Fruit fly (Drosophila melanogaster) whole organism, embryonic: ENCODE results near the gene CG11597.

Experiments
- Abd-B ChIP-seq: fragments of 200-800 bp; sonication (Bioruptor generic); optimal IDR thresholded peaks from 2 replicates; lab custom pipeline; 2018; ENCODE audit warnings: missing biosample characterization, mild to moderate bottlenecking, missing genetic modification characterization, moderate library complexity
- Bgb ChIP-seq: fragments of 200-800 bp; sonication (Bioruptor generic); IDR thresholded peaks from 2 replicates; pipeline ENCODE4 v1.3.6; 2022; ENCODE audit warnings: missing biosample characterization, missing genetic modification characterization; ENCODE audit not compliant: partially characterized antibody
- BtbVII ChIP-seq: fragments of 200-800 bp; sonication (Bioruptor generic); optimal IDR thresholded peaks from 3 replicates; lab custom pipeline; 2017; ENCODE audit warnings: missing biosample characterization, mild to moderate bottlenecking, missing genetic modification characterization
- CG10959 ChIP-seq: fragments of 200-800 bp; sonication (Bioruptor generic); IDR thresholded peaks from 2 replicates; pipeline ENCODE4 v1.3.6; 2022; ENCODE audit warnings: missing biosample characterization, missing genetic modification characterization
- CG12769 ChIP-seq: fragments of 200-800 bp; sonication (Bioruptor generic); optimal IDR thresholded peaks from 2 replicates; lab custom pipeline; 2019; ENCODE audit warnings: missing biosample characterization, mild to moderate bottlenecking, missing genetic modification characterization, moderate library complexity
- CG14014 ChIP-seq: fragments of 200-800 bp; sonication (Bioruptor generic); IDR thresholded peaks from 2 replicates; pipeline ENCODE4 v1.3.6; 2022; ENCODE audit warnings: missing biosample characterization, missing genetic modification characterization
- CG1647 ChIP-seq: fragments of 200-800 bp; sonication (Bioruptor generic); optimal IDR thresholded peaks from 3 replicates; lab custom pipeline; 2016; ENCODE audit warnings: missing biosample characterization, missing genetic modification characterization
- CG16815 ChIP-seq: fragments of 200-800 bp; sonication (Bioruptor generic); optimal IDR thresholded peaks from 3 replicates; lab custom pipeline; 2017; ENCODE audit warnings: missing biosample characterization, mild to moderate bottlenecking, missing genetic modification characterization
- CG17385 ChIP-seq: fragments of 200-800 bp; sonication (Bioruptor generic); optimal IDR thresholded peaks from 3 replicates; lab custom pipeline; 2018; ENCODE audit warnings: missing biosample characterization, mild to moderate bottlenecking, missing genetic modification characterization
- CG17568 ChIP-seq: fragments of 200-800 bp; sonication (Bioruptor generic); optimal IDR thresholded peaks from 2 replicates; lab custom pipeline; 2018; ENCODE audit warnings: missing biosample characterization, mild to moderate bottlenecking, missing genetic modification characterization, moderate library complexity
- CG3065 ChIP-seq: fragments of 200-800 bp; sonication (Bioruptor generic); optimal IDR thresholded peaks from 2 replicates; lab custom pipeline; 2016; ENCODE audit warnings: missing biosample characterization, missing genetic modification characterization
- CG4424 ChIP-seq: fragments of 200-800 bp; sonication (Bioruptor generic); optimal IDR thresholded peaks from 3 replicates; lab custom pipeline; 2016; ENCODE audit warnings: missing biosample characterization, missing genetic modification characterization
- CG6689 ChIP-seq: fragments of 200-800 bp; sonication (Bioruptor generic); IDR thresholded peaks from 2 replicates; pipeline ENCODE4 v1.3.6; 2022; ENCODE audit warnings: missing biosample characterization, missing genetic modification characterization
- CG7357 ChIP-seq: fragments of 200-800 bp; sonication (Bioruptor generic); IDR thresholded peaks from 3 replicates; pipeline ENCODE4 v1.3.6; 2022; ENCODE audit warnings: missing biosample characterization, missing genetic modification characterization
- CG7786 ChIP-seq: fragments of 200-800 bp; sonication (Bioruptor generic); optimal IDR thresholded peaks from 2 replicates; lab custom pipeline; 2016; ENCODE audit warnings: missing biosample characterization, missing genetic modification characterization
- CG7839 ChIP-seq: fragments of 200-800 bp; sonication (Bioruptor generic); optimal IDR thresholded peaks from 3 replicates; lab custom pipeline; 2018; ENCODE audit warnings: missing biosample characterization, mild to moderate bottlenecking, missing genetic modification characterization, moderate library complexity
- CG8359 ChIP-seq: fragments of 200-800 bp; sonication (Bioruptor generic); optimal IDR thresholded peaks from 2 replicates; lab custom pipeline; 2017; ENCODE audit warnings: missing biosample characterization, mild to moderate bottlenecking, missing genetic modification characterization, borderline replicate concordance
- CG9437 ChIP-seq: fragments of 200-800 bp; sonication (Bioruptor generic); optimal IDR thresholded peaks from 2 replicates; lab custom pipeline; 2018; ENCODE audit warnings: missing biosample characterization, mild to moderate bottlenecking, missing genetic modification characterization
- CG9609 ChIP-seq: fragments of 200-800 bp; sonication (Bioruptor generic); optimal IDR thresholded peaks from 3 replicates; lab custom pipeline; 2016; ENCODE audit warnings: missing biosample characterization, missing genetic modification characterization
- Dek ChIP-seq: fragments of 200-800 bp; sonication (Bioruptor generic); optimal IDR thresholded peaks from 3 replicates; lab custom pipeline; 2019; ENCODE audit warnings: missing biosample characterization, mild to moderate bottlenecking, missing genetic modification characterization, moderate library complexity
- Dfd ChIP-seq, 2 experiments: fragments of >200 bp; optimal IDR thresholded peaks; 2 replicates each; lab custom pipeline; 2017; ENCODE audit warnings: missing biosample characterization in 2 of 2, missing genetic modification characterization in 2 of 2
- Dref ChIP-seq: fragments of 200-800 bp; sonication (Bioruptor generic); IDR thresholded peaks from 2 replicates; pipeline ENCODE4 v1.3.6; 2022; ENCODE audit warnings: missing biosample characterization, missing genetic modification characterization
- ERR ChIP-seq: fragments of 200-800 bp; sonication (Bioruptor generic); optimal IDR thresholded peaks from 2 replicates; lab custom pipeline; 2016; ENCODE audit warnings: missing biosample characterization, missing genetic modification characterization
- Ets97D ChIP-seq: fragments of 200-800 bp; sonication (Bioruptor generic); optimal IDR thresholded peaks from 3 replicates; lab custom pipeline; 2016; ENCODE audit warnings: missing biosample characterization, missing genetic modification characterization
- GATAe ChIP-seq: fragments of 200-800 bp; sonication (Bioruptor generic); conservative IDR thresholded peaks from 2 replicates; pipeline ENCODE4 v1.3.6; 2022; ENCODE audit warnings: missing biosample characterization, missing genetic modification characterization
- H2.0 ChIP-seq: fragments of 200-800 bp; sonication (Bioruptor generic); IDR thresholded peaks from 2 replicates; pipeline ENCODE4 v1.3.6; 2022; ENCODE audit warnings: missing biosample characterization, missing genetic modification characterization
- HLH4C ChIP-seq: fragments of 200-800 bp; sonication (Bioruptor generic); IDR thresholded peaks from 3 replicates; pipeline ENCODE4 v1.3.6; 2022; ENCODE audit warnings: missing biosample characterization, missing genetic modification characterization; ENCODE audit not compliant: partially characterized antibody
- HmgZ ChIP-seq: fragments of 200-800 bp; sonication (Bioruptor generic); optimal IDR thresholded peaks from 2 replicates; lab custom pipeline; 2018; ENCODE audit warnings: missing biosample characterization, mild to moderate bottlenecking, missing genetic modification characterization
- Lhr ChIP-seq: fragments of 200-800 bp; sonication (Bioruptor generic); optimal IDR thresholded peaks from 3 replicates; lab custom pipeline; 2017; ENCODE audit warnings: mild to moderate bottlenecking, missing biosample characterization, missing genetic modification reagents, missing genetic modification characterization
- Med ChIP-seq: fragments of 200-800 bp; sonication (Bioruptor generic); peaks from one replicate; lab custom pipeline; 2016; ENCODE audit warnings: missing biosample characterization, missing genetic modification characterization, mild to moderate bottlenecking, inconsistent platforms, moderate library complexity
- Mes4 ChIP-seq: fragments of 200-800 bp; sonication (Bioruptor generic); optimal IDR thresholded peaks from 2 replicates; lab custom pipeline; 2016; ENCODE audit warnings: missing biosample characterization, missing genetic modification characterization
- Opbp ChIP-seq: fragments of 200-800 bp; sonication (Bioruptor generic); IDR thresholded peaks from 3 replicates; pipeline ENCODE4 v1.3.6; 2022; ENCODE audit warnings: missing biosample characterization, missing genetic modification characterization; ENCODE audit not compliant: partially characterized antibody
- ap ChIP-seq: fragments of 200-800 bp; sonication (Bioruptor generic); IDR thresholded peaks from 2 replicates; pipeline ENCODE4 v1.3.6; 2022; ENCODE audit warnings: missing biosample characterization, missing genetic modification characterization
- bigmax ChIP-seq: fragments of 200-800 bp; sonication (Bioruptor generic); optimal IDR thresholded peaks from 2 replicates; lab custom pipeline; 2018; ENCODE audit warnings: missing biosample characterization, mild to moderate bottlenecking, missing genetic modification characterization
- chn ChIP-seq: fragments of 200-800 bp; sonication (Bioruptor generic); optimal IDR thresholded peaks from 2 replicates; lab custom pipeline; 2016; ENCODE audit warnings: missing biosample characterization, missing genetic modification characterization
- dan ChIP-seq: fragments of 200-800 bp; sonication (Bioruptor generic); IDR thresholded peaks from 2 replicates; pipeline ENCODE4 v1.3.6; 2022; ENCODE audit warnings: missing biosample characterization, missing genetic modification characterization
- emc ChIP-seq: fragments of 200-800 bp; sonication (Bioruptor generic); optimal IDR thresholded peaks from 2 replicates; lab custom pipeline; 2016; ENCODE audit warnings: missing biosample characterization, missing genetic modification characterization
- eyg ChIP-seq: fragments of 200-800 bp; sonication (Bioruptor generic); optimal IDR thresholded peaks from 3 replicates; lab custom pipeline; 2016; ENCODE audit warnings: missing biosample characterization, missing genetic modification characterization
- gce ChIP-seq: fragments of 200-800 bp; sonication (Bioruptor generic); IDR thresholded peaks from 3 replicates; pipeline ENCODE4 v1.3.6; 2022; ENCODE audit warnings: missing biosample characterization, missing genetic modification characterization
- gsb ChIP-seq: fragments of 200-800 bp; sonication (Bioruptor generic); IDR thresholded peaks from 2 replicates; pipeline ENCODE4 v1.3.6; 2022; ENCODE audit warnings: missing biosample characterization, missing genetic modification characterization
- hb ChIP-seq: fragments of 200-800 bp; sonication (Bioruptor generic); IDR thresholded peaks from 3 replicates; pipeline ENCODE4 v1.3.6; 2022; ENCODE audit warnings: missing biosample characterization, missing genetic modification characterization; ENCODE audit not compliant: partially characterized antibody
- jing ChIP-seq: fragments of 200-800 bp; sonication (Bioruptor generic); optimal IDR thresholded peaks from 2 replicates; lab custom pipeline; 2018; ENCODE audit warnings: missing biosample characterization, mild to moderate bottlenecking, missing genetic modification characterization
- nau ChIP-seq: fragments of 200-800 bp; sonication (Bioruptor generic); optimal IDR thresholded peaks from 3 replicates; lab custom pipeline; 2017; ENCODE audit warnings: missing biosample characterization, mild to moderate bottlenecking, missing genetic modification characterization, missing genetic modification reagents
- peb ChIP-seq: fragments of 200-800 bp; sonication (Bioruptor generic); IDR thresholded peaks from 2 replicates; pipeline ENCODE4 v1.3.6; 2022; ENCODE audit warnings: missing biosample characterization, missing genetic modification characterization
- psq ChIP-seq: fragments of 200-800 bp; sonication (Bioruptor generic); optimal IDR thresholded peaks from 2 replicates; lab custom pipeline; 2017; ENCODE audit warnings: missing biosample characterization, missing genetic modification characterization
- sens-2 ChIP-seq: fragments of 200-800 bp; sonication (Bioruptor generic); IDR thresholded peaks from 2 replicates; pipeline ENCODE4 v1.3.6; 2022; ENCODE audit warnings: missing biosample characterization, missing genetic modification characterization
- ssp ChIP-seq: fragments of 200-800 bp; sonication (Bioruptor generic); IDR thresholded peaks from 2 replicates; pipeline ENCODE4 v1.3.6; 2022; ENCODE audit warnings: missing biosample characterization, missing genetic modification characterization

CG11597 gene

DNA sequence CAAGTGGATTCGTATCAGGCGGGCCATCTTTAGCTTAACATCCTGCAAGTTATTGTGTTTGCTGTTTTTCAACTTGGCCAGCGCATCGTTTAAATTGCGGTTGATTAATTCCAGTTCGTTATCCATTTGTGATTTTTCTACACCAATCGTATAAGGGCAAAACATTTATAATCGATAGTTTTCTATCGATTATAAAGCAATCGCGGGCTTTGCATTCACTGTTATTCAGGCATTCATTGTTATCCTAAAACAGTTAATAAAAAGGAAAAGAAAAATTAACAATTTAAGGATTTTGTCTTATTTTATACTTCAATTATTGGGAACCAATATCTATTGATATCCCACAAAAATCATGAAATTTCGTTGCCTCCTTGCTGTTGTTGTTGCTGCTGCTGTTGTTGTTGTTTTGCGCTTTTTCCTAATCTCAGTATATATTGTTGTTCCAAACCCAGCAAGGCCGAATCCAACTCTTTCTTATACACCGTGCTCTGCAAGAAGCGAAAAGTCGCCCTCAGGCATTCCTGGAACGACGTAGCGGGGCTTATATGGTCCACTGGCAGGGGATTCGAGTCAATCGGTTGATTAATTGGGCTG is 3.6 kb upstream of the CG11597 start, which contains the start of gene CG32095 (continued):
- TF ChIP-seq CG7786 (GFP tag; lab: Kevin White, UChicago) (no peak), ERR (no peak), BtbVII (GFP tag; lab: Kevin White, UChicago) (no peak), Med (GFP tag; lab: Kevin White, UChicago) (peak; percentile 24), GATAe (GFP tag; lab: Robert Waterston, UW) (no peak), eyg (GFP tag; lab: Kevin White, UChicago) (no peak), Dref (peak; percentile 74), ssp (GFP tag; lab: Robert Waterston, UW) (no peak), Mes4 (GFP tag; lab: Kevin White, UChicago) (no peak), bigmax (GFP tag; lab: Kevin White, UChicago) (no peak), jing (GFP tag; lab: Kevin White, UChicago) (no peak), Dfd (GFP tag; optimal IDR thresholded peaks at IDR 0.05; lab: Kevin White, UChicago) (no peak), CG17385 (no peak), peb (GFP tag; lab: Robert Waterston, UW) (no peak), emc (no peak), psq (GFP tag; lab: Kevin White, UChicago) (no peak)

DNA sequence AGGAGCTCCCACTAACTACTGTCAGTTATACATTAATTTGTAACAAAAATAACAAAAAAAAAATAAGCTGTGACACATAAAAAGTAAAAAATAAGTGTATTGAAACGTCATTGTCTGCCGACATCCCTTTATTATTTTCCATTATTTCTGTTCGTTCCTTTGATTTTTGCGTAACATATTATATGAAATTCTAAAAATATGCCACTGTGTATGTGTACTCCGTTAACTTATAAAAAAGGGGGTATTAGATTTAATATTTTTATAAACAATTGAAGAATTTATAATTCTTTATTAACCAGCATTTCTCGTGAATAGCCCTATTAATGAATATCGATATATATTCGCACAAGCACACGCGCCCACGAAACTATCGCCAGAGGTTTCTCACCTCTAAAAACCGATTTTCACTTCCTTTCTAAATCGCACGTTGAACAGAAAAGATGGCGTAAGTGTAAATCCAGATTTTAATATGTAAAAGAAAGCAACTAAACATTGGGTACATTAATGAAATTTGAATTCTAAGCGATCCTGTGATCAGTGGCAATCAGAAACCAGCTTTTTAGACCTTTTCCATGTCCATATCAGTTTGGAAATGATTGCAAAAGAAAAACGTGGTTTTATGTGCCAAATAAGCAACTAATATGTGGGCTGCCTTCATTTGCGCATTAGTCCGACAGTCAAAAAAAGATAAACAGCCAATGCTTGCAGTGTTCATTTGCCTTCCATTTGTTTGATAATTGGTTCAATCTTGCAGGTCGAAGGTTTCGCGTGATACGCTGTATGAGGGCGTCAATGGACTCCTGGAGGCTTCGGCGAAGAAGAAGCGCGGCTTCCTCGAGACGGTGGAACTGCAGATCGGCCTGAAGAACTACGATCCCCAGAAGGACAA is 615 bp upstream of the CG11597 start, which contains the start of gene RpL10Ab:
Gene RpL10Ab (plus strand): TSS at position 406 of the 889 bp plus-strand sequence.
- TF ChIP-seq Bgb (GFP tag; lab: Robert Waterston, UW): peak; percentile 92
- TF ChIP-seq CG6689 (GFP tag; lab: Robert Waterston, UW): peak; percentile 79
- TF ChIP-seq sens-2 (GFP tag; lab: Robert Waterston, UW): peak; percentile 51; the same call in 1 of the 2 replicates
- peak; percentile 75 for TF ChIP-seq HLH4C (GFP tag; lab: Robert Waterston, UW)
- no peak for TF ChIP-seq CG8359
- TF ChIP-seq CG12769 (tag; lab: Kevin White, UChicago): no peak
- TF ChIP-seq H2.0 (GFP tag; lab: Robert Waterston, UW): peak; percentile 61
- TF ChIP-seq Dek (tag; lab: Kevin White, UChicago): peak; percentile 48
- peak; percentile 17 for TF ChIP-seq CG1647
- TF ChIP-seq chn: no peak
- TF ChIP-seq CG7357: peak; percentile 66; the same call in 1 of the 3 replicates
- TF ChIP-seq CG7839 (tag; lab: Kevin White, UChicago): peak; percentile 49
- TF ChIP-seq ERR: no peak
- TF ChIP-seq CG17568 (GFP tag; lab: Kevin White, UChicago): peak; percentile 56
- no peak for TF ChIP-seq CG9609 (GFP tag; lab: Kevin White, UChicago)
- TF ChIP-seq Ets97D: peak; percentile 97
- TF ChIP-seq Opbp (GFP tag; lab: Robert Waterston, UW): peak; percentile 96
- no peak; the same call in none of the 2 replicates for TF ChIP-seq CG14014 (GFP tag; lab: Robert Waterston, UW)
- TF ChIP-seq CG10959 (GFP tag; lab: Robert Waterston, UW): no peak; the same call in none of the 2 replicates
- TF ChIP-seq nau (GFP tag; lab: Kevin White, UChicago): peak; percentile 70
- 0 out of 2 replicates have a peak, but pooled peaks have one; percentile 22 for TF ChIP-seq dan (GFP tag; lab: Robert Waterston, UW)
- TF ChIP-seq Abd-B: peak; percentile 55
- TF ChIP-seq CG16815 (GFP tag; lab: Kevin White, UChicago): peak; percentile 63
- no peak for TF ChIP-seq gsb
- TF ChIP-seq gce: no peak
- peak; percentile 60 for TF ChIP-seq CG9437 (GFP tag; lab: Kevin White, UChicago)
- no peak for TF ChIP-seq HmgZ (tag; lab: Kevin White, UChicago)
- TF ChIP-seq ap (GFP tag; lab: Robert Waterston, UW): 0 out of 2 replicates have a peak, but pooled peaks have one; percentile 29
- peak; percentile 60 for TF ChIP-seq CG4424 (GFP tag; lab: Kevin White, UChicago)
- peak; percentile 80 for TF ChIP-seq hb (GFP tag; lab: Robert Waterston, UW)
- TF ChIP-seq CG3065 (GFP tag; lab: Kevin White, UChicago): no peak
- no peak for TF ChIP-seq Lhr (GFP tag; lab: Kevin White, UChicago)
